Worm (Caenorhabditis elegans): Measurements from ENCODE around the gene str-8.
"Not testable (repeated sequence)": the region's sequence is repeated elsewhere in the genome, so short reads cannot be mapped to it uniquely, and the experiment has no call there.

Gene str-8

ce11 chrV:15803079-15803478 lies 48.2 kb downstream of the str-8 start, which contains the start of gene srd-27:
Gene srd-27, plus strand, starts transcription at chrV:15803379.
- TF ChIP-seq flt-1 (GFP tag; IDR thresholded peaks at IDR 0.05); pes-1 (GFP tag; IDR thresholded peaks at IDR 0.05); tra-4 (tag; optimal IDR thresholded peaks at IDR 0.05): not testable (repeated sequence)

- not testable (repeated sequence) for TF ChIP-seq tbx-37 (GFP tag; conservative IDR thresholded peaks at IDR 0.05); ets-7 (tag; optimal IDR thresholded peaks at IDR 0.05); F13C5.2 (tag; optimal IDR thresholded peaks at IDR 0.05)
These were observed 48.9 kb downstream of the str-8 start, which contains the start of gene T26E4.18 for ce11 chrV:15803748-15804147. Gene T26E4.18, minus strand, starts transcription at chrV:15803848.
